Fruit fly (Drosophila melanogaster) whole organism, adult: Measurements from ENCODE around the gene CG13049.

Experiments used
- CG1620 ChIP-seq: fragments of 200-800 bp; sonication (Bioruptor generic); optimal IDR thresholded peaks from 2 replicates; lab custom pipeline; 2016; ENCODE audit warnings: missing biosample characterization, missing genetic modification characterization
- CG33017 ChIP-seq: fragments of 200-800 bp; sonication (Bioruptor generic); optimal IDR thresholded peaks from 2 replicates; lab custom pipeline; 2018; ENCODE audit warnings: missing biosample characterization, mild to moderate bottlenecking, missing genetic modification characterization, moderate library complexity
- CG5204 ChIP-seq: fragments of 200-800 bp; sonication (Bioruptor generic); optimal IDR thresholded peaks from 2 replicates; lab custom pipeline; 2016; ENCODE audit warnings: missing biosample characterization, missing genetic modification characterization
- Clk ChIP-seq: fragments of 200-800 bp; sonication (Bioruptor generic); optimal IDR thresholded peaks from 2 replicates; lab custom pipeline; 2017; ENCODE audit warnings: missing biosample characterization, missing genetic modification characterization
- bab1 ChIP-seq: fragments of 200-800 bp; sonication (Bioruptor generic); optimal IDR thresholded peaks from 3 replicates; lab custom pipeline; 2019; ENCODE audit warnings: missing biosample characterization, mild to moderate bottlenecking, missing genetic modification characterization, moderate library complexity
- kay ChIP-seq: fragments of 200-800 bp; sonication (Bioruptor generic); peaks from one replicate; lab custom pipeline; 2016; ENCODE audit warnings: missing biosample characterization, missing genetic modification characterization, borderline replicate concordance
- tj ChIP-seq: fragments of 200-800 bp; sonication (Bioruptor generic); optimal IDR thresholded peaks from 3 replicates; lab custom pipeline; 2017; ENCODE audit warnings: missing biosample characterization, mild to moderate bottlenecking, missing genetic modification characterization, moderate library complexity

DNA sequence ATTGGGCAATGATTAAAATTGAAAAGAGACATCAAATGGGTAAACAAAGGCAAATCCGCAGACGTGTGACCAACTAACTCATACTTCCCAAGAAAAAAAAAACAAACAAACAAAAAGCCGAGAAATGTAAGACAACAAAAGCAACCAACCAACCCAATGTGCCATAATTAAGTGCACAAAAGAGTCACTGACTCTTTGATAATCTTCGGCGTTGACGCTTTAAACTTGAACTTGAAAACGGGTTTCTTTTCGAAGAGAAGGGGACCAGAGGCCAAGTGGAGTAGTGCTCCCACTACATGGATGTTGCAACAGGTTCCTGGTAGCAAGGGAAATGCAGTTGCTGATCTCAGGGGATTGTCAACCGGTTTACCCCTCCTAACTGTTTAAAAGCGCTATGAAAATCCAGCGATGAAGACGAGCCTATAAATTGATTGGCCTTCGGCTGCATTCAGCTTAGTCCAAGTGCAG, 1.7 kb downstream of the CG13049 start, which contains the start of gene CG13064:
- no peak for TF ChIP-seq tj
- TF ChIP-seq kay = no peak
- no peak for TF ChIP-seq CG1620 (GFP tag; lab: Kevin White, UChicago)
- no peak for TF ChIP-seq bab1 (GFP tag; lab: Kevin White, UChicago)
- TF ChIP-seq CG5204 (GFP tag; lab: Kevin White, UChicago) = no peak
- TF ChIP-seq Clk (GFP tag; lab: Kevin White, UChicago) = no peak
- no peak for TF ChIP-seq CG33017 (tag; lab: Kevin White, UChicago)
